Worm (Caenorhabditis elegans) whole organism, mixed stage, embryonic: Measurements from ENCODE around the gene mocs-1.

Experiments
- bed-3 ChIP-seq: fragments of 200-800 bp; sonication (Bioruptor generic); optimal IDR thresholded peaks from 3 replicates; lab custom pipeline; 2018; ENCODE audit warnings: mild to moderate bottlenecking, missing genetic modification characterization, moderate library complexity, missing compliant biosample characterization
- ham-2 ChIP-seq: fragments of 200-800 bp; sonication (Bioruptor generic); optimal IDR thresholded peaks from 2 replicates; lab custom pipeline; 2018; ENCODE audit warnings: mild to moderate bottlenecking, missing genetic modification characterization, missing compliant biosample characterization
- lin-13 ChIP-seq: fragments of 150-350 bp; optimal IDR thresholded peaks from 2 replicates; lab custom pipeline; 2014; ENCODE audit warnings: missing biosample characterization, missing genetic modification characterization
- nhr-28 ChIP-seq: fragments of 150-350 bp; optimal IDR thresholded peaks from 2 replicates; lab custom pipeline; 2014; ENCODE audit warnings: missing biosample characterization, missing genetic modification characterization
- pha-4 ChIP-seq: fragments of 150-350 bp; optimal IDR thresholded peaks from 2 replicates; lab custom pipeline; 2018; ENCODE audit warnings: missing biosample characterization, missing genetic modification reagents, missing genetic modification characterization
- snpc-4 ChIP-seq: fragments of 150-350 bp; optimal IDR thresholded peaks from 2 replicates; lab custom pipeline; 2014; ENCODE audit warnings: missing biosample characterization, missing genetic modification characterization
- ztf-11 ChIP-seq: fragments of 150-350 bp; optimal IDR thresholded peaks from 2 replicates; lab custom pipeline; 2014; ENCODE audit warnings: missing biosample characterization, missing genetic modification characterization

ce11 chrX:15466032-15466431, 25.4 kb upstream of the mocs-1 start, which contains the start of gene sprr-1:
- TF ChIP-seq snpc-4 (tag; lab: Kevin White, UChicago) (no peak), ztf-11 (tag; lab: Kevin White, UChicago) (no peak), pha-4 (tag; lab: Kevin White, UChicago) (no peak), bed-3 (GFP tag; lab: Kevin White, UChicago) (no peak), ham-2 (GFP tag; lab: Kevin White, UChicago) (no peak), nhr-28 (tag; lab: Kevin White, UChicago) (no peak), lin-13 (no peak)
